Fruit fly (Drosophila melanogaster) whole organism, embryonic: ENCODE data around the gene Act87E.
A peak's percentile ranks its signal among the peaks of the same experiment; 100 is the strongest.

ENCODE experiments used
- Bgb ChIP-seq: fragments of 200-800 bp; sonication (Bioruptor generic); IDR thresholded peaks from 2 replicates; pipeline ENCODE4 v1.3.6; 2022; ENCODE audit warnings: missing biosample characterization, missing genetic modification characterization; ENCODE audit not compliant: partially characterized antibody
- BtbVII ChIP-seq: fragments of 200-800 bp; sonication (Bioruptor generic); optimal IDR thresholded peaks from 3 replicates; lab custom pipeline; 2017; ENCODE audit warnings: missing biosample characterization, mild to moderate bottlenecking, missing genetic modification characterization
- CG10274 ChIP-seq: fragments of 200-800 bp; sonication (Bioruptor generic); optimal IDR thresholded peaks from 3 replicates; lab custom pipeline; 2017; ENCODE audit warnings: missing biosample characterization, mild to moderate bottlenecking, missing genetic modification characterization
- CG12071 ChIP-seq: fragments of 200-800 bp; sonication (Bioruptor generic); optimal IDR thresholded peaks from 3 replicates; lab custom pipeline; 2018; ENCODE audit warnings: missing biosample characterization, mild to moderate bottlenecking, missing genetic modification characterization
- CG13287 ChIP-seq: fragments of 200-800 bp; sonication (Bioruptor generic); IDR thresholded peaks from 2 replicates; pipeline ENCODE4 v1.3.6; 2022; ENCODE audit warnings: missing biosample characterization, missing genetic modification characterization; ENCODE audit not compliant: partially characterized antibody
- CG1602 ChIP-seq: fragments of 200-800 bp; sonication (Bioruptor generic); optimal IDR thresholded peaks from 3 replicates; lab custom pipeline; 2016; ENCODE audit warnings: missing biosample characterization, missing genetic modification characterization
- CG17186 ChIP-seq: fragments of 200-800 bp; sonication (Bioruptor generic); optimal IDR thresholded peaks from 3 replicates; lab custom pipeline; 2017; ENCODE audit warnings: missing biosample characterization, missing genetic modification reagents, missing genetic modification characterization
- CG17829 ChIP-seq: fragments of 200-800 bp; optimal IDR thresholded peaks from 2 replicates; lab custom pipeline; 2019; ENCODE audit warnings: missing biosample characterization, mild to moderate bottlenecking, missing genetic modification characterization, moderate library complexity
- CG18619 ChIP-seq: fragments of 200-800 bp; sonication (Bioruptor generic); optimal IDR thresholded peaks from 3 replicates; lab custom pipeline; 2017; ENCODE audit warnings: missing biosample characterization, mild to moderate bottlenecking, missing genetic modification characterization
- CG4707 ChIP-seq: fragments of 200-800 bp; sonication (Bioruptor generic); optimal IDR thresholded peaks from 2 replicates; lab custom pipeline; 2018; ENCODE audit warnings: missing biosample characterization, mild to moderate bottlenecking, missing genetic modification characterization, moderate library complexity
- CG6791 ChIP-seq: fragments of 200-800 bp; sonication (Bioruptor generic); IDR thresholded peaks from 3 replicates; pipeline ENCODE4 v1.3.6; 2022; ENCODE audit warnings: missing biosample characterization, missing genetic modification characterization; ENCODE audit not compliant: partially characterized antibody
- CG7556 ChIP-seq: fragments of 200-800 bp; sonication (Bioruptor generic); optimal IDR thresholded peaks from 2 replicates; lab custom pipeline; 2017; ENCODE audit warnings: missing biosample characterization, mild to moderate bottlenecking, missing genetic modification characterization
- CG7745 ChIP-seq: fragments of 200-800 bp; sonication (Bioruptor generic); optimal IDR thresholded peaks from 2 replicates; lab custom pipeline; 2018; ENCODE audit warnings: missing biosample characterization, mild to moderate bottlenecking, missing genetic modification characterization, moderate library complexity
- CG8290 ChIP-seq, 3 experiments: fragments of 200-800 bp; sonication (Bioruptor generic); optimal IDR thresholded peaks; 2 replicates each; lab custom pipeline; 2016 to 2019; ENCODE audit warnings: missing biosample characterization in 3 of 3, missing genetic modification characterization in 3 of 3, mild to moderate bottlenecking in 2 of 3, moderate library complexity in 1 of 3
- CG9609 ChIP-seq: fragments of 200-800 bp; sonication (Bioruptor generic); optimal IDR thresholded peaks from 3 replicates; lab custom pipeline; 2016; ENCODE audit warnings: missing biosample characterization, missing genetic modification characterization
- Dll ChIP-seq: fragments of 200-800 bp; sonication (Bioruptor generic); IDR thresholded peaks from 4 replicates; pipeline ENCODE4 v1.3.6; 2022; ENCODE audit warnings: missing biosample characterization, missing genetic modification characterization; ENCODE audit not compliant: partially characterized antibody
- Ets65A ChIP-seq: fragments of 200-800 bp; sonication (Bioruptor generic); peaks from one replicate; lab custom pipeline; 2016; ENCODE audit warnings: missing biosample characterization, missing genetic modification characterization
- HmgD ChIP-seq: fragments of 200-800 bp; sonication (Bioruptor generic); optimal IDR thresholded peaks from 3 replicates; lab custom pipeline; 2016; ENCODE audit warnings: missing biosample characterization, missing genetic modification characterization
- HmgZ ChIP-seq: fragments of 200-800 bp; sonication (Bioruptor generic); optimal IDR thresholded peaks from 2 replicates; lab custom pipeline; 2018; ENCODE audit warnings: missing biosample characterization, mild to moderate bottlenecking, missing genetic modification characterization
- Hr51 ChIP-seq, 2 experiments: fragments of 200-800 bp; sonication (Bioruptor generic); optimal IDR thresholded peaks; 2 replicates in 1 of 2; 3 replicates in 1 of 2; lab custom pipeline; 2016 to 2018; ENCODE audit warnings: missing biosample characterization in 2 of 2, missing genetic modification characterization in 2 of 2, mild to moderate bottlenecking in 1 of 2, moderate library complexity in 1 of 2
- Lpt ChIP-seq: fragments of >200 bp; optimal IDR thresholded peaks from 2 replicates; lab custom pipeline; 2018; ENCODE audit warnings: missing biosample characterization, missing genetic modification characterization
- Med ChIP-seq: fragments of 200-800 bp; sonication (Bioruptor generic); peaks from one replicate; lab custom pipeline; 2016; ENCODE audit warnings: missing biosample characterization, missing genetic modification characterization, mild to moderate bottlenecking, inconsistent platforms, moderate library complexity
- NC2β ChIP-seq: fragments of 200-800 bp; sonication (Bioruptor generic); optimal IDR thresholded peaks from 2 replicates; lab custom pipeline; 2016; ENCODE audit warnings: missing biosample characterization, missing genetic modification characterization
- NfI ChIP-seq: fragments of 200-800 bp; sonication (Bioruptor generic); optimal IDR thresholded peaks from 3 replicates; lab custom pipeline; 2018; ENCODE audit warnings: missing biosample characterization, mild to moderate bottlenecking, missing genetic modification characterization, moderate library complexity
- Opbp ChIP-seq: fragments of 200-800 bp; sonication (Bioruptor generic); IDR thresholded peaks from 3 replicates; pipeline ENCODE4 v1.3.6; 2022; ENCODE audit warnings: missing biosample characterization, missing genetic modification characterization; ENCODE audit not compliant: partially characterized antibody
- Ptx1 ChIP-seq: fragments of 200-800 bp; sonication (Bioruptor generic); IDR thresholded peaks from 2 replicates; pipeline ENCODE4 v1.3.6; 2022; ENCODE audit warnings: missing biosample characterization, missing genetic modification characterization
- Sin3A ChIP-seq: fragments of >200 bp; optimal IDR thresholded peaks from 2 replicates; lab custom pipeline; 2018
- Sry-δ ChIP-seq: fragments of 200-800 bp; sonication (Bioruptor generic); optimal IDR thresholded peaks from 2 replicates; lab custom pipeline; 2016; ENCODE audit warnings: missing biosample characterization, missing genetic modification characterization
- Taf1 ChIP-seq: fragments of 200-800 bp; sonication (Bioruptor generic); IDR thresholded peaks from 2 replicates; pipeline ENCODE4 v1.3.6; 2022; ENCODE audit warnings: missing biosample characterization, missing genetic modification characterization
- ac ChIP-seq: fragments of 200-800 bp; sonication (Bioruptor generic); optimal IDR thresholded peaks from 3 replicates; lab custom pipeline; 2017; ENCODE audit warnings: missing biosample characterization, mild to moderate bottlenecking, missing genetic modification characterization
- cg ChIP-seq: fragments of 200-800 bp; sonication (Bioruptor generic); optimal IDR thresholded peaks from 3 replicates; lab custom pipeline; 2019; ENCODE audit warnings: missing biosample characterization, mild to moderate bottlenecking, missing genetic modification characterization, moderate library complexity
- dpn ChIP-seq, 2 experiments: fragments of 200-800 bp; sonication (Bioruptor generic); optimal IDR thresholded peaks; 3 replicates each; lab custom pipeline; 2016; ENCODE audit warnings: missing biosample characterization in 2 of 2, missing genetic modification characterization in 2 of 2
- fru ChIP-seq: fragments of >200 bp; optimal IDR thresholded peaks from 2 replicates; lab custom pipeline; 2017
- h ChIP-seq: fragments of >200 bp; optimal IDR thresholded peaks from 2 replicates; lab custom pipeline; 2017
- inv ChIP-seq: fragments of 200-800 bp; sonication (Bioruptor generic); IDR thresholded peaks from 2 replicates; pipeline ENCODE4 v1.3.6; 2022; ENCODE audit warnings: missing biosample characterization, missing genetic modification characterization; ENCODE audit not compliant: partially characterized antibody
- lbe ChIP-seq: fragments of 200-800 bp; sonication (Bioruptor generic); optimal IDR thresholded peaks from 2 replicates; lab custom pipeline; 2016; ENCODE audit warnings: missing biosample characterization, mild to moderate bottlenecking, missing genetic modification characterization
- mirr ChIP-seq: fragments of 200-800 bp; sonication (Bioruptor generic); optimal IDR thresholded peaks from 3 replicates; lab custom pipeline; 2018; ENCODE audit warnings: missing biosample characterization, mild to moderate bottlenecking, missing genetic modification characterization
- nom ChIP-seq: fragments of 200-800 bp; sonication (Bioruptor generic); optimal IDR thresholded peaks from 2 replicates; lab custom pipeline; 2017; ENCODE audit warnings: missing biosample characterization, missing genetic modification characterization, mild to moderate bottlenecking, moderate library complexity, missing genetic modification reagents
- p53 ChIP-seq: fragments of 200-800 bp; sonication (Bioruptor generic); optimal IDR thresholded peaks from 2 replicates; lab custom pipeline; 2016; ENCODE audit warnings: missing biosample characterization, missing genetic modification characterization
- pum ChIP-seq: fragments of 200-800 bp; sonication (Bioruptor generic); optimal IDR thresholded peaks from 2 replicates; lab custom pipeline; 2016; ENCODE audit warnings: missing biosample characterization, missing genetic modification characterization
- run ChIP-seq: fragments of 200-800 bp; sonication (Bioruptor generic); optimal IDR thresholded peaks from 3 replicates; lab custom pipeline; 2018; ENCODE audit warnings: missing biosample characterization, mild to moderate bottlenecking, missing genetic modification characterization
- seq ChIP-seq: fragments of 200-800 bp; sonication (Bioruptor generic); IDR thresholded peaks from 2 replicates; pipeline ENCODE4 v1.3.6; 2022; ENCODE audit warnings: missing biosample characterization, missing genetic modification characterization
- so ChIP-seq: fragments of 200-800 bp; sonication (Bioruptor generic); IDR thresholded peaks from 3 replicates; pipeline ENCODE4 v1.3.6; 2022; ENCODE audit warnings: missing biosample characterization, missing genetic modification characterization
- ssp ChIP-seq: fragments of 200-800 bp; sonication (Bioruptor generic); IDR thresholded peaks from 2 replicates; pipeline ENCODE4 v1.3.6; 2022; ENCODE audit warnings: missing biosample characterization, missing genetic modification characterization
- sug ChIP-seq: fragments of 200-800 bp; optimal IDR thresholded peaks from 2 replicates; lab custom pipeline; 2019; ENCODE audit warnings: missing biosample characterization, mild to moderate bottlenecking, missing genetic modification characterization, moderate library complexity
- twi ChIP-seq: fragments of 200-800 bp; optimal IDR thresholded peaks from 2 replicates; lab custom pipeline; 2019; ENCODE audit warnings: missing biosample characterization, mild to moderate bottlenecking, missing genetic modification characterization, moderate library complexity
- zen ChIP-seq: fragments of 200-800 bp; sonication (Bioruptor generic); optimal IDR thresholded peaks from 3 replicates; lab custom pipeline; 2018; ENCODE audit warnings: missing biosample characterization, mild to moderate bottlenecking, missing genetic modification characterization, moderate library complexity

Act87E gene

dm6 chr3R:13434325-13435168 lies 8.8 kb downstream of the Act87E start, which contains the start of gene yrt (continued):
- TF ChIP-seq lbe (GFP tag; lab: Kevin White, UChicago) (no peak), Sry-δ (GFP tag; lab: Kevin White, UChicago) (peak; percentile 35), NfI (GFP tag; lab: Kevin White, UChicago) (no peak), Dll (GFP tag; lab: Robert Waterston, UW) (0 out of 4 replicates have a peak, but pooled peaks have one; percentile 42), Taf1 (GFP tag; lab: Robert Waterston, UW) (no peak), CG7556 (GFP tag; lab: Kevin White, UChicago) (no peak), CG17829 (tag; lab: Kevin White, UChicago) (no peak), HmgZ (tag; lab: Kevin White, UChicago) (peak; percentile 32), cg (GFP tag; lab: Kevin White, UChicago) (peak; percentile 82), nom (GFP tag; lab: Kevin White, UChicago) (no peak), CG13287 (GFP tag; lab: Robert Waterston, UW) (peak; percentile 44), p53 (GFP tag; lab: Kevin White, UChicago) (no peak), inv (GFP tag; lab: Robert Waterston, UW) (no peak), sug (peak; percentile 3), zen (tag; lab: Kevin White, UChicago) (peak; percentile 25), CG17186 (GFP tag; lab: Kevin White, UChicago) (peak; percentile 26), CG1602 (GFP tag; lab: Kevin White, UChicago) (no peak), Opbp (GFP tag; lab: Robert Waterston, UW) (peak; percentile 55; the same call in 1 of the 3 replicates), CG12071 (no peak), CG4707 (no peak), dpn (GFP tag; optimal IDR thresholded peaks at IDR 0.05; lab: Kevin White, UChicago) (peak in 1 of 2 experiments; percentile 8), ac (GFP tag; lab: Kevin White, UChicago) (no peak)
- TF ChIP-seq, all 482 proteins: peak for 81

dm6 chr3R:13435836-13436235 lies 10.1 kb downstream of the Act87E start:
- TF ChIP-seq CG8290 (GFP tag; optimal IDR thresholded peaks at IDR 0.05; lab: Kevin White, UChicago) (no peak), CG8290 (tag; optimal IDR thresholded peaks at IDR 0.05; lab: Kevin White, UChicago) (no peak), cg (GFP tag; lab: Kevin White, UChicago) (peak; percentile 14), Med (peak; percentile 14), BtbVII (GFP tag; lab: Kevin White, UChicago) (no peak), Sin3A (lab: Kevin White, UChicago) (no peak), mirr (GFP tag; lab: Kevin White, UChicago) (no peak), Ets65A (peak; percentile 94)

dm6 chr3R:13441703-13442102 lies 15.9 kb downstream of the Act87E start:
- TF ChIP-seq CG18619 (GFP tag; lab: Kevin White, UChicago): peak; percentile 15
- no peak for TF ChIP-seq CG7745 (tag; lab: Kevin White, UChicago)
- TF ChIP-seq Lpt (GFP tag; lab: Kevin White, UChicago): no peak
- no peak for TF ChIP-seq NC2β (GFP tag; lab: Kevin White, UChicago)
- TF ChIP-seq fru: no peak
- no peak for TF ChIP-seq HmgD (GFP tag; lab: Kevin White, UChicago)
- TF ChIP-seq CG6791: no peak
- TF ChIP-seq so (GFP tag; lab: Robert Waterston, UW): no peak
- no peak for TF ChIP-seq seq (GFP tag; lab: Robert Waterston, UW)
- no peak for TF ChIP-seq CG9609 (GFP tag; lab: Kevin White, UChicago)
- TF ChIP-seq Hr51 (GFP tag; optimal IDR thresholded peaks at IDR 0.05; lab: Kevin White, UChicago): peak in 1 of 2 experiments; percentile 47
- no peak for TF ChIP-seq Bgb (GFP tag; lab: Robert Waterston, UW)
- no peak for TF ChIP-seq CG10274
- no peak for TF ChIP-seq Ptx1 (GFP tag; lab: Robert Waterston, UW)
- TF ChIP-seq ssp: no peak
- no peak for TF ChIP-seq h (lab: Kevin White, UChicago)
- no peak for TF ChIP-seq run (tag; lab: Kevin White, UChicago)
- no peak for TF ChIP-seq pum
- peak; percentile 35 for TF ChIP-seq twi (tag; lab: Kevin White, UChicago)
